Worm (Caenorhabditis elegans): ENCODE results near the gene F35B12.10.

Gene F35B12.10

DNA sequence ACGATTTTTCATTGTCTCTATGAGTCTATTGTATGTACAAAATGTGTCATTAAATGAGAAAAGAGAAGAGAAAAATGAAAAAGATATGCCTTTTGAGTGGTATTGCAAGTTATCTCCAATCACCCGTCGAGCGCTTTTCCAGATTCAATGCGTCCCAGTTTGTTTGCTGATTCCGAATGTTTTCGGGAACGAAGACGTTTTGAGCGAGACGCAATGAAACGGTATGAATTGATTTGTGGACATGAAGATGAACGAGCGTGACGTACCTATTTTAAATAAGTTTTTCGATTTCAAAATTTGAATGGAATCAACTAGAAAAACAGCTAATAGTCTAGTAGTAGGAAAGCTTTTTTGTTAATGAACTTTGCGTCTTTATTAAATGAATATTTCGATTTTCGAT lies 12.3 kb downstream of the F35B12.10 start:
- no peak for TF ChIP-seq flt-1 (GFP tag; IDR thresholded peaks at IDR 0.05)
- TF ChIP-seq T22C8.4 (GFP tag; IDR thresholded peaks at IDR 0.05), result no peak
- TF ChIP-seq ztf-29 (GFP tag; IDR thresholded peaks at IDR 0.05), result no peak
- TF ChIP-seq ztf-23 (GFP tag; IDR thresholded peaks at IDR 0.05), result no peak

DNA sequence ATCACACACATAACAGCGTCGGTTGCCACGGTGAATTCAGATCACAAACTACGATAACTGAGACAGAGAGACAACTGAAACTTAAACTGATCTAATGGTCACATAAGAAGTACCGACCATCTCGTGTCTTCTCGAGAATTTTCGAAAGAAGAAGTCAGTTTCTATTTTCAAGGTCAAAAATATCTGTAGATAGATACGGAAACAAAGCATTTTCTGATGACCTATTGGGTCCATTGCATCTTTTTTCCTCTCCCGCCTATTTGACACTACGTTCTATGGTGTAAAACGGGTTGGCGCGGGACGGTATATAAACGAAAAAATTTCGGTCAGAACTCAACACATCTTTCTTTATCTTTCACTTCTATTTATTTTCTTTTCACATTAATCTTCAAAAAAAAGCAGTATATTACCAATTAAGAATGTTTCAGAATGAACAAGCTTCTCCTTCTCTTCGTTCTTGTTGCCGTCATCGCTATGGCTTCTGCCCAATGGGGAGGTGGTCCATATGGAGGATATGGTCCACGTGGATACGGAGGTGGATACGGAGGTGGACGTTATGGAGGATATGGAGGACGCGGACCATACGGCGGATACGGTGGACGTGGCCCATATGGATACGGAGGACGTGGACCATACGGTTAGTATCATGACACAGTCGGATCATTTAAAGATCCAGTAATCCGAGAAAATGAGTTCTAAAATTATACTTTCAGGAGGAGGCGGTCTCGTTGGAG lies 13.0 kb downstream of the F35B12.10 start, which contains the start of gene nlp-24:
Gene nlp-24, plus strand, starts transcription at position 429 of the 734 bp plus-strand sequence.
- TF ChIP-seq flt-1 (GFP tag; IDR thresholded peaks at IDR 0.05) (no peak), med-1 (GFP tag; optimal IDR thresholded peaks at IDR 0.05; ENCODE audit: insufficient read depth) (no peak), tab-1 (GFP tag; IDR thresholded peaks at IDR 0.05) (no peak), ztf-23 (GFP tag; IDR thresholded peaks at IDR 0.05) (no peak), cog-1 (tag; optimal IDR thresholded peaks at IDR 0.05) (no peak), T22C8.4 (GFP tag; IDR thresholded peaks at IDR 0.05) (no peak), ref-1 (GFP tag; conservative IDR thresholded peaks at IDR 0.05) (no peak), klf-2 (GFP tag; conservative IDR thresholded peaks at IDR 0.05) (no peak), ztf-29 (GFP tag; IDR thresholded peaks at IDR 0.05) (no peak)

DNA sequence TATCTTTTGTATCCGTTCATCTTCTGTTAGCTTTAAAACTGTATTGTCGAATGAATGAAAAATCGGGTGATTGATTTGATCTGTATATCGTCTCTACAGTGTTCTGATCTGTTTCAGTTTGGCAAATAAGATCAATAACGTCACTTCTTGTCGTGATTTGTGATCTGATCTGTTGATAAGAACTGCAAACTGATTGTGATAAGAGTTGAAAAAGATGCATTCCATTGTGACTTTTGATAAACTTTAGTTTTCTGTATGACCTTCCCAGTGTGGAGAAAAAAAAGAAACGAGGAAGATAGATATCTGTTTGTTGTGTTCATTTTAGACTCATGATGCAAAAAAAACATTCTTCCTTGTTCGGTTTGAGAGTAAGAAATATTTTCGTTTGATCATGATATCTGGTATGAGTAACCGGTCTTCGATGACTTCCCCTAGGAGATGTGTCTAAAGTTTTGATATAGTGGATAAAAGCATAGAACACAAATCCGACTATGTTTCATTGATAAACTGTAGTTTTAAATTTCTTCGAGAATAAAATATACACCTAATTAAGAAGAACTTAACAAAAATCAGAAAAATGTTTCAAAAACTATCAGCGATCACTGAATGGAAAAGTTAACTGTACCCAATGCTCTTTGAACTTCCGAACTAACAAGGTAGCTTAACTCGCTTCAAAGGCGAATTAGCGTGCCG lies 14.1 kb downstream of the F35B12.10 start:
- TF ChIP-seq ref-1 (GFP tag; conservative IDR thresholded peaks at IDR 0.05) (no peak), ztf-29 (GFP tag; IDR thresholded peaks at IDR 0.05) (no peak), tab-1 (GFP tag; IDR thresholded peaks at IDR 0.05) (no peak), klf-2 (GFP tag; conservative IDR thresholded peaks at IDR 0.05) (no peak), med-1 (GFP tag; optimal IDR thresholded peaks at IDR 0.05; ENCODE audit: insufficient read depth) (no peak), flt-1 (GFP tag; IDR thresholded peaks at IDR 0.05) (no peak), cog-1 (tag; optimal IDR thresholded peaks at IDR 0.05) (no peak)

DNA sequence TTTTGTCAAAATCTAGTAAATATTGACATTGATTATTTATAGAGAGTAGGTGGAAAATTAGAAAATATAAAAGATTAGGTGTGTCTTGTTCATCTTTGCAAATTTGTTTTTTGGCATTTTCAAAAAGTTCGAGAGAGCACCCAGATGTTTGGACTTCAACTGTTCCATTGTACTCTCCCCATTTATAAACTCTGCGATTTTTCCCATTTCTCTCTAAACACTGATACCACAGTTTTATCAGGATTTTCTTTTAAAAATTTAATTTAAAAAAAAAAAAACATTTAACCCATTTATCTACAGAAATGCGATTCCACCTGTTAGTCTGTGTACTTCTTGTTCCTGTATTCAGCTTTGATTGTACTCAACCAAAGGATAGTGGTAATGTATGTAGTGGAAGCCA lies 16.1 kb downstream of the F35B12.10 start, which contains the start of gene tag-290:
Gene tag-290, plus strand, starts transcription at position 301 of the 400 bp plus-strand sequence.
- no peak for TF ChIP-seq flt-1 (GFP tag; IDR thresholded peaks at IDR 0.05)
- TF ChIP-seq T22C8.4 (GFP tag; IDR thresholded peaks at IDR 0.05), result no peak
- no peak for TF ChIP-seq ztf-23 (GFP tag; IDR thresholded peaks at IDR 0.05)
- no peak for TF ChIP-seq ref-1 (GFP tag; conservative IDR thresholded peaks at IDR 0.05)

DNA sequence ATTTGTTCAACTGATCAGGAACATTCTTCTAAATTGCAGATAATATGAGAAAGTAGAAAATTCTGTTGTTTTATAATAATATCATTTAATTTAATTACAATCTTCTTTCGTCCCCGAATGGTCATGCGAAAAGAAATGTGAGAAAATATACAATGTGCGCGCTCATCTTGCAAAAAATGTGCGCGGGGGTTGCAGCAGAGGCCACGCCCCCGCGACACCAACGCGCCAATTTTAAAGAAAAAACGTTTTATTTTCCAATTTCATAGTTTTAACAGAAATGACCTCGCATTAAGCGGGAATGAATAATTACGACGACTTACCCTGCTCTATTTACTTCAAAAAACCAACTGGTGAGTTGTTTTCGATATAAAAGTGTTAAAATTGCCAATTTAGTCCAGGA lies 18.6 kb downstream of the F35B12.10 start, which contains the start of gene sas-5:
Gene sas-5, plus strand, starts transcription at position 257 of the 400 bp plus-strand sequence.
- peak; percentile 92 for TF ChIP-seq flt-1 (GFP tag; IDR thresholded peaks at IDR 0.05)
- peak; percentile 92 for TF ChIP-seq med-1 (GFP tag; optimal IDR thresholded peaks at IDR 0.05; ENCODE audit: insufficient read depth)
- peak; percentile 58; the same call in 1 of the 2 replicates for TF ChIP-seq T22C8.4 (GFP tag; IDR thresholded peaks at IDR 0.05)
- TF ChIP-seq cog-1 (tag; optimal IDR thresholded peaks at IDR 0.05), result peak; percentile 45
- TF ChIP-seq tab-1 (GFP tag; IDR thresholded peaks at IDR 0.05), result peak; percentile 86
- peak; percentile 91 for TF ChIP-seq ztf-23 (GFP tag; IDR thresholded peaks at IDR 0.05)
- TF ChIP-seq ref-1 (GFP tag; conservative IDR thresholded peaks at IDR 0.05), result peak; percentile 53; the same call in 1 of the 2 replicates
- peak; percentile 60 for TF ChIP-seq ztf-29 (GFP tag; IDR thresholded peaks at IDR 0.05)
- peak; percentile 85 for TF ChIP-seq klf-2 (GFP tag; conservative IDR thresholded peaks at IDR 0.05)

DNA sequence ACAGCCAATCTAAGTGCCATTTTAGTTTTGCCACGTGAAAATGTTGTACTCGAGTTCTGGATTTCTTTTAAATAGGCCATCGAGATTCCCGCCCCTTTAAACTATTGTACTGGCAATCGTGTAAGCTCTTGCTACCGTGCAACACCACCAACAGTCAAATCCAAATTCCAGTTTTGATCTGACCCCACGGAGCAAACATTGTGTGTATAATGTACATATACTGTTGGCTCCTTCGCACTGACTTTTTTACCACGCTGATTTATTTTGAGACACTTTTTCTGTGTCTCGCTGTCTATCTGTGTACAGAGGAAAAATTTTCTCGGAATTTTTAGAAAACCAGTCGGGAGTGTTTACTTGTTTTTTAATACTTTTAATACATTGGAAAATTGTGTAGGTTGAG lies 19.0 kb downstream of the F35B12.10 start, which contains the start of gene piit-1:
Gene piit-1, minus strand, starts transcription at position 101 of the 400 bp plus-strand sequence.
- TF ChIP-seq ztf-23 (GFP tag; IDR thresholded peaks at IDR 0.05) (no peak), T22C8.4 (GFP tag; IDR thresholded peaks at IDR 0.05) (no peak), med-1 (GFP tag; optimal IDR thresholded peaks at IDR 0.05; ENCODE audit: insufficient read depth) (no peak), cog-1 (tag; optimal IDR thresholded peaks at IDR 0.05) (no peak), tab-1 (GFP tag; IDR thresholded peaks at IDR 0.05) (no peak), flt-1 (GFP tag; IDR thresholded peaks at IDR 0.05) (no peak), klf-2 (GFP tag; conservative IDR thresholded peaks at IDR 0.05) (no peak), ref-1 (GFP tag; conservative IDR thresholded peaks at IDR 0.05) (no peak), ztf-29 (GFP tag; IDR thresholded peaks at IDR 0.05) (no peak)

DNA sequence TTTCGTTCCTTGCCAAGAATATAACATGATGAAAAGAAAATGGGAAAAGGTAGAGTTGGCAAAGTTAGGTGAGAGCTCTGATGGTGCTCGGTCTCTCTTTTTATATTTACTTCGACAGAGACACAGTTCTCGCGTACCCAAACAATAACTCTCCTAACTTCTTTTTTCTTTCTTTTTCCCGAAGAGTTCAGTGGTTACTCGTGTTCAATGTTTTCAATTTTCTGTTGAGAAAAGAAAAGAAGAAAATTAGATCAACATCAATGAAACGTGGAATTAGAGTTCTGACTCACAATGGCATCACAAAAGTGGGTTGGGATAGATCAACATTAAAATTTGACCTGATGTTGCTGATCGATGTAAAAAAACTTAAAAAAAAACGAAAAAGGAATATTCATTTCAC lies 22.6 kb downstream of the F35B12.10 start, which contains the start of gene idpp-16:
Gene idpp-16, minus strand, starts transcription at position 101 of the 400 bp plus-strand sequence.
- TF ChIP-seq ref-1 (GFP tag; conservative IDR thresholded peaks at IDR 0.05) (no peak), ztf-23 (GFP tag; IDR thresholded peaks at IDR 0.05) (no peak), med-1 (GFP tag; optimal IDR thresholded peaks at IDR 0.05; ENCODE audit: insufficient read depth) (no peak), flt-1 (GFP tag; IDR thresholded peaks at IDR 0.05) (no peak), cog-1 (tag; optimal IDR thresholded peaks at IDR 0.05) (no peak), klf-2 (GFP tag; conservative IDR thresholded peaks at IDR 0.05) (no peak), tab-1 (GFP tag; IDR thresholded peaks at IDR 0.05) (no peak), ztf-29 (GFP tag; IDR thresholded peaks at IDR 0.05) (no peak), T22C8.4 (GFP tag; IDR thresholded peaks at IDR 0.05) (no peak)

DNA sequence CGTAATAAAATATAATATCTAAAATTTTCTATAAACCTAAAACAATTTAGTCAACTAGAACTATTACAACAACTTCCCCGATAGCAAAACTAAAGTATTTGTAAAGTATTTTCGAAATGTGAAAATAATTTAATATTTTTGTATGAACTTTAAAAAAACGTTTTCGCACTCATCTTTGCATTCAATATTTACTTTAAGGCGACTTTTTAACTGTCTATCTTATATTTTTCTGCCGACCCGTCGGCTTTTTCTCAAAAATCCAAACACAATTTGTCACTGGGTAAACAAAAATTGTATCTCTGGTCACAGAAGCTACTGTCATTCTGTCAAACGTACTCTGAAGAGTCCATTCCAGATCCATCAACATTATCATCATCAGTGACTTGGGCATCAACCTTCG lies 23.8 kb downstream of the F35B12.10 start:
- TF ChIP-seq tab-1 (GFP tag; IDR thresholded peaks at IDR 0.05) (no peak), flt-1 (GFP tag; IDR thresholded peaks at IDR 0.05) (no peak), T22C8.4 (GFP tag; IDR thresholded peaks at IDR 0.05) (no peak), ztf-29 (GFP tag; IDR thresholded peaks at IDR 0.05) (no peak), klf-2 (GFP tag; conservative IDR thresholded peaks at IDR 0.05) (no peak)

DNA sequence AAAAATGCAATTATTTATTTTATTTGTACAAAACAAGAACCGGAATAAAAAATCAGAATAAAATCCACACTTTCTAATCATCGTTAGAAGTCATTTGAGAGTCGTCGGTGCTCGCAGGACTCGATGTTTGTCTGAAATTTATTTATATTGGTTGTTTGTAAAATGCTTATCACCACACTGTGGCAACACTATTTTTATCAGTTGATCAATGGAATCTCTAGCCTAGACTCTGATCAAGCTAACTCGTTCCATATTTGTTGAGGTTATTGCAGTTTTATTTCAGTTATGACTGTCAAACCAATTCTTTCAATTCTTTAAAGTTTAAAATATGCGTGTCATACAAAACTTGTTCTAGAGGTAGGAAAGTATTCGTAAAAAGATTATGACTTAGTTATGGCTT lies 24.6 kb downstream of the F35B12.10 start, which contains the start of gene dhs-20:
Gene dhs-20, minus strand, starts transcription at position 80 of the 400 bp plus-strand sequence.
- TF ChIP-seq ztf-29 (GFP tag; IDR thresholded peaks at IDR 0.05), result no peak
- TF ChIP-seq med-1 (GFP tag; optimal IDR thresholded peaks at IDR 0.05; ENCODE audit: insufficient read depth), result no peak
- no peak for TF ChIP-seq tab-1 (GFP tag; IDR thresholded peaks at IDR 0.05)
- TF ChIP-seq ref-1 (GFP tag; conservative IDR thresholded peaks at IDR 0.05), result no peak
- TF ChIP-seq klf-2 (GFP tag; conservative IDR thresholded peaks at IDR 0.05), result no peak
- no peak for TF ChIP-seq cog-1 (tag; optimal IDR thresholded peaks at IDR 0.05)
